Fruit fly (Drosophila melanogaster): ENCODE measurements around the gene Nepl14.

Nepl14 gene

dm6 chr3R:22781412-22781811 lies 17.9 kb upstream of the Nepl14 start:
- TF ChIP-seq CG10669 (GFP tag; optimal IDR thresholded peaks at IDR 0.05), result no peak
- no peak for TF ChIP-seq CG3032 (tag; optimal IDR thresholded peaks at IDR 0.05)
- no peak for TF ChIP-seq Blimp-1 (GFP tag; optimal IDR thresholded peaks at IDR 0.05)
- peak; percentile 7 for TF ChIP-seq CG6792 (GFP tag; optimal IDR thresholded peaks at IDR 0.05)
- TF ChIP-seq fkh (GFP tag; optimal IDR thresholded peaks at IDR 0.05), result no peak
- TF ChIP-seq eg (GFP tag; IDR thresholded peaks at IDR 0.05), result peak; percentile 78; the same call in 2 of the 3 replicates
- TF ChIP-seq Smox (GFP tag; optimal IDR thresholded peaks at IDR 0.05), result peak; percentile 33
- TF ChIP-seq fd85E (GFP tag; optimal IDR thresholded peaks at IDR 0.05), result peak; percentile 79
- TF ChIP-seq achi (GFP tag; optimal IDR thresholded peaks at IDR 0.05), result peak; percentile 32
- no peak for TF ChIP-seq CG6808 (GFP tag; optimal IDR thresholded peaks at IDR 0.05)
- TF ChIP-seq CG34406 (GFP tag; optimal IDR thresholded peaks at IDR 0.05), result peak; percentile 16
- peak; percentile 71 for TF ChIP-seq dsx (GFP tag; optimal IDR thresholded peaks at IDR 0.05; ENCODE audit: poor library complexity, severe bottlenecking)
- peak; percentile 25 for TF ChIP-seq Lpt (GFP tag; optimal IDR thresholded peaks at IDR 0.05)
- no peak for TF ChIP-seq fd59A (GFP tag; optimal IDR thresholded peaks at IDR 0.05)
- peak; percentile 11 for TF ChIP-seq pdm3 (GFP tag; optimal IDR thresholded peaks at IDR 0.05)
- TF ChIP-seq CG8319 (GFP tag; optimal IDR thresholded peaks at IDR 0.05), result no peak
- TF ChIP-seq CG11902 (GFP tag; optimal IDR thresholded peaks at IDR 0.05), result no peak
- peak; percentile 22 for TF ChIP-seq CG16779 (tag; optimal IDR thresholded peaks at IDR 0.05)
- peak; percentile 51 for TF ChIP-seq net (GFP tag; optimal IDR thresholded peaks at IDR 0.05)
- TF ChIP-seq CG1621 (tag; optimal IDR thresholded peaks at IDR 0.05), result no peak
- TF ChIP-seq salr (GFP tag; optimal IDR thresholded peaks at IDR 0.05), result no peak
- peak; percentile 6 for TF ChIP-seq Eip75B (GFP tag; optimal IDR thresholded peaks at IDR 0.05)
- TF ChIP-seq CG8632 (GFP tag; optimal IDR thresholded peaks at IDR 0.05), result no peak
- TF ChIP-seq Met (GFP tag; optimal IDR thresholded peaks at IDR 0.05), result no peak
- peak; percentile 73 for TF ChIP-seq CG8119 (GFP tag; IDR thresholded peaks at IDR 0.05)
- TF ChIP-seq CG10631 (GFP tag; optimal IDR thresholded peaks at IDR 0.05), result no peak
- no peak for TF ChIP-seq acj6 (GFP tag; optimal IDR thresholded peaks at IDR 0.05)
- no peak for TF ChIP-seq dac (GFP tag; optimal IDR thresholded peaks at IDR 0.05)
- TF ChIP-seq Sox15 (GFP tag; optimal IDR thresholded peaks at IDR 0.05), result no peak
- TF ChIP-seq svp (GFP tag), result peak; percentile 87
- peak; percentile 87 for TF ChIP-seq Eip93F (GFP tag; optimal IDR thresholded peaks at IDR 0.05)
- TF ChIP-seq Ets96B (tag; optimal IDR thresholded peaks at IDR 0.05), result peak; percentile 7
- peak; percentile 42 for TF ChIP-seq topi (GFP tag; optimal IDR thresholded peaks at IDR 0.05)
- TF ChIP-seq CG15336 (GFP tag; IDR thresholded peaks at IDR 0.05), result peak; percentile 79
- peak; percentile 74 for TF ChIP-seq Sox102F (GFP tag; optimal IDR thresholded peaks at IDR 0.05)
- no peak for TF ChIP-seq Hr38 (GFP tag; optimal IDR thresholded peaks at IDR 0.05)
- no peak for TF ChIP-seq cyc (GFP tag; optimal IDR thresholded peaks at IDR 0.05)
- peak; percentile 35 for TF ChIP-seq Sox14 (GFP tag; optimal IDR thresholded peaks at IDR 0.05)
- TF ChIP-seq CG6854 (GFP tag; optimal IDR thresholded peaks at IDR 0.05), result peak; percentile 58
- TF ChIP-seq CG4318 (GFP tag; optimal IDR thresholded peaks at IDR 0.05), result no peak
- peak; percentile 86 for TF ChIP-seq CG6163 (GFP tag; IDR thresholded peaks at IDR 0.05)
- TF ChIP-seq CG11294 (GFP tag; IDR thresholded peaks at IDR 0.05), result peak; percentile 59; the same call in 1 of the 2 replicates
- TF ChIP-seq CG11762 (GFP tag; optimal IDR thresholded peaks at IDR 0.05; ENCODE audit: insufficient read depth), result no peak
- no peak for TF ChIP-seq lz (GFP tag; optimal IDR thresholded peaks at IDR 0.05)
- TF ChIP-seq CG31627 (GFP tag; optimal IDR thresholded peaks at IDR 0.05), result no peak
- peak; percentile 54 for TF ChIP-seq CG6276 (GFP tag; optimal IDR thresholded peaks at IDR 0.05)
- TF ChIP-seq Ets21C (GFP tag; optimal IDR thresholded peaks at IDR 0.05), result no peak
- peak; percentile 76 for TF ChIP-seq Eip78C (GFP tag)
- TF ChIP-seq ss (GFP tag; optimal IDR thresholded peaks at IDR 0.05), result peak; percentile 17 to 49
- TF ChIP-seq OdsH (GFP tag; optimal IDR thresholded peaks at IDR 0.05), result no peak
- TF ChIP-seq CG32006 (GFP tag; optimal IDR thresholded peaks at IDR 0.05), result peak; percentile 7
- TF ChIP-seq esn (GFP tag; optimal IDR thresholded peaks at IDR 0.05), result peak; percentile 48
- no peak for TF ChIP-seq Hr4 (GFP tag; optimal IDR thresholded peaks at IDR 0.05)

Data from whole organism, prepupa.